Fruit fly (Drosophila melanogaster): ENCODE results near the gene CG32572.
A peak's percentile ranks its signal among the peaks of the same experiment; 100 is the strongest.

Gene CG32572

dm6 chrX:16768770-16769169, 47.8 kb downstream of the CG32572 start (continued):
- TF ChIP-seq CG18011 (GFP tag; optimal IDR thresholded peaks at IDR 0.05): no peak
- TF ChIP-seq CG17829 (tag; optimal IDR thresholded peaks at IDR 0.05): peak; percentile 37
- TF ChIP-seq CG11560 (tag; IDR thresholded peaks at IDR 0.05): no peak
- TF ChIP-seq Hr3 (GFP tag; optimal IDR thresholded peaks at IDR 0.05): peak; percentile 39
- TF ChIP-seq CG34224 (GFP tag; IDR thresholded peaks at IDR 0.05; ENCODE audit: partially characterized antibody): no peak
- no peak for TF ChIP-seq CG3407 (GFP tag; optimal IDR thresholded peaks at IDR 0.05)
- no peak for TF ChIP-seq gsb (GFP tag; IDR thresholded peaks at IDR 0.05)
- peak; percentile 32 for TF ChIP-seq Med (GFP tag)
- no peak for TF ChIP-seq Atf3 (GFP tag; optimal IDR thresholded peaks at IDR 0.05)
- peak; percentile 69 for TF ChIP-seq nmo (GFP tag; optimal IDR thresholded peaks at IDR 0.05)
- no peak for TF ChIP-seq ERR (GFP tag; optimal IDR thresholded peaks at IDR 0.05)
- TF ChIP-seq CG10979 (tag; optimal IDR thresholded peaks at IDR 0.05): peak; percentile 46
- peak; percentile 56 for TF ChIP-seq CG7839 (tag; optimal IDR thresholded peaks at IDR 0.05)
- TF ChIP-seq dpn (GFP tag; optimal IDR thresholded peaks at IDR 0.05): no peak
- TF ChIP-seq Ptx1 (GFP tag; IDR thresholded peaks at IDR 0.05): 0 out of 2 replicates have a peak, but pooled peaks have one; percentile 25
- TF ChIP-seq Fer1 (GFP tag; optimal IDR thresholded peaks at IDR 0.05): peak; percentile 11
- TF ChIP-seq vnd (GFP tag; IDR thresholded peaks at IDR 0.05; ENCODE audit: partially characterized antibody): no peak
- no peak for TF ChIP-seq CG9876 (GFP tag; optimal IDR thresholded peaks at IDR 0.05)
- TF ChIP-seq CG10543 (GFP tag; optimal IDR thresholded peaks at IDR 0.05): no peak
- TF ChIP-seq hkb (optimal IDR thresholded peaks at IDR 0.05): no peak
- TF ChIP-seq hkb (GFP tag; IDR thresholded peaks at IDR 0.05): no peak
- TF ChIP-seq dm (GFP tag; optimal IDR thresholded peaks at IDR 0.05): no peak
- no peak for TF ChIP-seq CG10654 (GFP tag; optimal IDR thresholded peaks at IDR 0.05)
- peak; percentile 20 for TF ChIP-seq lab (GFP tag; optimal IDR thresholded peaks at IDR 0.05)
- TF ChIP-seq exex (tag; optimal IDR thresholded peaks at IDR 0.05): no peak
- peak; percentile 5 for TF ChIP-seq CG4424 (GFP tag; optimal IDR thresholded peaks at IDR 0.05)
- TF ChIP-seq HHEX (GFP tag; optimal IDR thresholded peaks at IDR 0.05): peak; percentile 15
- TF ChIP-seq CG43689 (GFP tag; IDR thresholded peaks at IDR 0.05): no peak
- TF ChIP-seq CG7987 (GFP tag; optimal IDR thresholded peaks at IDR 0.05): no peak
- no peak for TF ChIP-seq pb (GFP tag; optimal IDR thresholded peaks at IDR 0.05)
- TF ChIP-seq Doc3 (GFP tag; IDR thresholded peaks at IDR 0.05; ENCODE audit: partially characterized antibody): no peak
- TF ChIP-seq chn (GFP tag; optimal IDR thresholded peaks at IDR 0.05): no peak
- TF ChIP-seq CG10274 (GFP tag; optimal IDR thresholded peaks at IDR 0.05): no peak
- TF ChIP-seq HLH3B (GFP tag; IDR thresholded peaks at IDR 0.05): no peak
- TF ChIP-seq CG16779 (GFP tag; IDR thresholded peaks at IDR 0.05): no peak
- no peak for TF ChIP-seq CG4282 (GFP tag; optimal IDR thresholded peaks at IDR 0.05)
- TF ChIP-seq CHES-1-like (GFP tag; optimal IDR thresholded peaks at IDR 0.05): no peak
- no peak for TF ChIP-seq pros (GFP tag; optimal IDR thresholded peaks at IDR 0.05)
- TF ChIP-seq ro (GFP tag; IDR thresholded peaks at IDR 0.05): no peak
- no peak for TF ChIP-seq seq (GFP tag; IDR thresholded peaks at IDR 0.05)
- peak; percentile 49 for TF ChIP-seq CG2712 (tag; optimal IDR thresholded peaks at IDR 0.05)
- TF ChIP-seq bab2 (GFP tag; optimal IDR thresholded peaks at IDR 0.05): no peak
- TF ChIP-seq Atf-2 (GFP tag; optimal IDR thresholded peaks at IDR 0.05): no peak
- peak; percentile 42 for TF ChIP-seq gem (tag; optimal IDR thresholded peaks at IDR 0.05)
- TF ChIP-seq ftz-f1 (GFP tag; optimal IDR thresholded peaks at IDR 0.05): no peak
- TF ChIP-seq CG10565 (GFP tag; optimal IDR thresholded peaks at IDR 0.05): no peak
- no peak for TF ChIP-seq gro (GFP tag; optimal IDR thresholded peaks at IDR 0.05)
- no peak for TF ChIP-seq psq (GFP tag; optimal IDR thresholded peaks at IDR 0.05)
- TF ChIP-seq bsh (GFP tag; optimal IDR thresholded peaks at IDR 0.05): peak in 1 of 2 experiments; percentile 42
- TF ChIP-seq CG13775 (GFP tag; optimal IDR thresholded peaks at IDR 0.05): no peak
- TF ChIP-seq dmrt99B (tag; optimal IDR thresholded peaks at IDR 0.05): peak; percentile 63
- TF ChIP-seq en (GFP tag; optimal IDR thresholded peaks at IDR 0.05): no peak
